Worm (Caenorhabditis elegans) whole organism, L2 larva: ENCODE results near the gene C23H3.5.

Experiments
- C34F6.9 ChIP-seq: fragments of 150-350 bp; optimal IDR thresholded peaks from 2 replicates; lab custom pipeline; 2014; ENCODE audit warnings: missing biosample characterization, missing genetic modification characterization
- F13H6.1 ChIP-seq: sonication (generic microtip); optimal IDR thresholded peaks from 2 replicates; lab custom pipeline; 2016; ENCODE audit warnings: missing genetic modification characterization, missing compliant biosample characterization
- R02D3.7 ChIP-seq: fragments of 150-350 bp; optimal IDR thresholded peaks from 2 replicates; lab custom pipeline; 2014; ENCODE audit warnings: missing biosample characterization, missing genetic modification characterization
- Y55F3AM.14 ChIP-seq: fragments of 200-800 bp; sonication (Bioruptor generic); optimal IDR thresholded peaks from 2 replicates; lab custom pipeline; 2018; ENCODE audit warnings: mild to moderate bottlenecking, missing genetic modification characterization, missing compliant biosample characterization
- ZK546.5 ChIP-seq: sonication (generic microtip); optimal IDR thresholded peaks from 2 replicates; lab custom pipeline; 2017; ENCODE audit warnings: missing biosample characterization, missing genetic modification characterization
- alr-1 ChIP-seq: fragments of 150-350 bp; optimal IDR thresholded peaks from 2 replicates; lab custom pipeline; 2014; ENCODE audit warnings: missing biosample characterization, missing genetic modification characterization
- aly-2 ChIP-seq: fragments of 150-350 bp; optimal IDR thresholded peaks from 2 replicates; lab custom pipeline; 2014; ENCODE audit warnings: missing biosample characterization, missing genetic modification characterization
- ama-1 ChIP-seq: fragments of 150-350 bp; optimal IDR thresholded peaks from 2 replicates; lab custom pipeline; 2018; ENCODE audit warnings: inconsistent platforms
- blmp-1 ChIP-seq: sonication (generic microtip); optimal IDR thresholded peaks from 2 replicates; lab custom pipeline; 2017; ENCODE audit warnings: missing genetic modification characterization, mild to moderate bottlenecking, missing compliant biosample characterization, antibody characterized with exemption, moderate library complexity; ENCODE audit not compliant: insufficient read depth
- ceh-16 ChIP-seq: fragments of 150-350 bp; optimal IDR thresholded peaks from 2 replicates; lab custom pipeline; 2014; ENCODE audit warnings: missing biosample characterization, missing genetic modification characterization
- ceh-82 ChIP-seq: fragments of 150-350 bp; optimal IDR thresholded peaks from 2 replicates; lab custom pipeline; 2014; ENCODE audit warnings: missing biosample characterization, missing genetic modification characterization
- crh-2 ChIP-seq: sonication (generic microtip); optimal IDR thresholded peaks from 2 replicates; lab custom pipeline; 2017; ENCODE audit warnings: missing biosample characterization, missing genetic modification characterization
- dmd-4 ChIP-seq: sonication (generic microtip); optimal IDR thresholded peaks from 2 replicates; lab custom pipeline; 2017; ENCODE audit warnings: missing biosample characterization, missing genetic modification characterization
- egl-27 ChIP-seq: sonication (generic microtip); optimal IDR thresholded peaks from 3 replicates; lab custom pipeline; 2017; ENCODE audit warnings: missing biosample characterization, missing genetic modification reagents, missing genetic modification characterization
- elt-1 ChIP-seq: fragments of 150-350 bp; optimal IDR thresholded peaks from 2 replicates; lab custom pipeline; 2014; ENCODE audit warnings: missing biosample characterization, missing genetic modification characterization
- elt-3 ChIP-seq: sonication (generic microtip); optimal IDR thresholded peaks from 2 replicates; lab custom pipeline; 2017; ENCODE audit warnings: missing biosample characterization, missing genetic modification characterization
- fos-1 ChIP-seq: fragments of 150-350 bp; optimal IDR thresholded peaks from 2 replicates; lab custom pipeline; 2014; ENCODE audit warnings: missing biosample characterization, missing genetic modification characterization
- gmeb-1 ChIP-seq: fragments of 150-350 bp; optimal IDR thresholded peaks from 2 replicates; lab custom pipeline; 2014; ENCODE audit warnings: missing biosample characterization, missing genetic modification characterization
- lin-11 ChIP-seq: fragments of 150-350 bp; sonication (generic microtip); optimal IDR thresholded peaks from 2 replicates; lab custom pipeline; 2014; ENCODE audit warnings: missing biosample characterization, missing genetic modification characterization, inconsistent platforms, mixed read lengths
- lin-13 ChIP-seq: fragments of 150-350 bp; optimal IDR thresholded peaks from 2 replicates; lab custom pipeline; 2014; ENCODE audit warnings: missing biosample characterization, missing genetic modification reagents, missing genetic modification characterization
- lin-39 ChIP-seq: fragments of 150-350 bp; optimal IDR thresholded peaks from 2 replicates; lab custom pipeline; 2014; ENCODE audit warnings: missing biosample characterization, missing genetic modification reagents, missing genetic modification characterization
- lsy-2 ChIP-seq, 2 experiments: fragments of 150-350 bp in 1 of 2; sonication (generic microtip) in 1 of 2; optimal IDR thresholded peaks; 2 replicates each; lab custom pipeline; 2014 to 2017; ENCODE audit warnings: missing biosample characterization in 2 of 2, missing genetic modification characterization in 2 of 2
- mab-5 ChIP-seq: fragments of 150-350 bp; optimal IDR thresholded peaks from 2 replicates; lab custom pipeline; 2014; ENCODE audit warnings: missing biosample characterization, missing genetic modification characterization
- mbf-1 ChIP-seq: sonication (generic microtip); optimal IDR thresholded peaks from 2 replicates; lab custom pipeline; 2017; ENCODE audit warnings: missing biosample characterization, missing genetic modification characterization
- mdl-1 ChIP-seq, 2 experiments: fragments of 150-350 bp in 1 of 2; sonication (generic microtip) in 1 of 2; optimal IDR thresholded peaks; 2 replicates each; lab custom pipeline; 2017; ENCODE audit warnings: missing biosample characterization in 2 of 2, missing genetic modification characterization in 2 of 2
- nhr-10 ChIP-seq: sonication (generic microtip); optimal IDR thresholded peaks from 2 replicates; lab custom pipeline; 2017; ENCODE audit warnings: missing biosample characterization, missing genetic modification characterization
- nhr-11 ChIP-seq: fragments of 150-350 bp; optimal IDR thresholded peaks from 2 replicates; lab custom pipeline; 2014; ENCODE audit warnings: missing biosample characterization, missing genetic modification characterization
- nhr-12 ChIP-seq: fragments of 150-350 bp; optimal IDR thresholded peaks from 2 replicates; lab custom pipeline; 2014; ENCODE audit warnings: missing biosample characterization, missing genetic modification characterization
- nhr-129 ChIP-seq: fragments of 150-350 bp; optimal IDR thresholded peaks from 2 replicates; lab custom pipeline; 2014; ENCODE audit warnings: missing biosample characterization, missing genetic modification characterization
- nhr-21 ChIP-seq: fragments of 150-350 bp; optimal IDR thresholded peaks from 2 replicates; lab custom pipeline; 2014; ENCODE audit warnings: missing biosample characterization, missing genetic modification characterization
- nhr-23 ChIP-seq: fragments of 150-350 bp; optimal IDR thresholded peaks from 2 replicates; lab custom pipeline; 2014; ENCODE audit warnings: missing biosample characterization, missing genetic modification reagents, missing genetic modification characterization
- nhr-25 ChIP-seq: fragments of 150-350 bp; sonication (generic microtip); optimal IDR thresholded peaks from 3 replicates; lab custom pipeline; 2014; ENCODE audit warnings: missing biosample characterization, missing genetic modification characterization
- nhr-6 ChIP-seq: fragments of 150-350 bp; optimal IDR thresholded peaks from 2 replicates; lab custom pipeline; 2014; ENCODE audit warnings: missing biosample characterization, missing genetic modification characterization
- nhr-77 ChIP-seq: fragments of 150-350 bp; optimal IDR thresholded peaks from 2 replicates; lab custom pipeline; 2014; ENCODE audit warnings: missing biosample characterization, missing genetic modification characterization
- peb-1 ChIP-seq: fragments of 150-350 bp; optimal IDR thresholded peaks from 2 replicates; lab custom pipeline; 2014; ENCODE audit warnings: missing biosample characterization, missing genetic modification characterization
- sem-4 ChIP-seq: fragments of 150-350 bp; optimal IDR thresholded peaks from 2 replicates; lab custom pipeline; 2014; ENCODE audit warnings: missing biosample characterization, missing genetic modification reagents, missing genetic modification characterization
- skn-1 ChIP-seq: sonication (generic microtip); optimal IDR thresholded peaks from 2 replicates; lab custom pipeline; 2017; ENCODE audit warnings: missing biosample characterization, missing genetic modification characterization
- sma-3 ChIP-seq: sonication (generic microtip); optimal IDR thresholded peaks from 2 replicates; lab custom pipeline; 2016; ENCODE audit warnings: missing genetic modification reagents, missing genetic modification characterization, missing compliant biosample characterization
- sma-9 ChIP-seq, 2 experiments: fragments of 150-350 bp in 1 of 2; sonication (generic microtip) in 1 of 2; optimal IDR thresholded peaks; 2 replicates each; lab custom pipeline; 2014 to 2016; ENCODE audit warnings: missing genetic modification characterization in 2 of 2, mild to moderate bottlenecking in 1 of 2, missing biosample characterization in 1 of 2, missing compliant biosample characterization in 1 of 2, missing genetic modification reagents in 1 of 2, moderate library complexity in 1 of 2
- snpc-4 ChIP-seq: fragments of 150-350 bp; optimal IDR thresholded peaks from 2 replicates; lab custom pipeline; 2014; ENCODE audit warnings: missing biosample characterization, missing genetic modification characterization
- unc-39 ChIP-seq: fragments of 150-350 bp; optimal IDR thresholded peaks from 2 replicates; lab custom pipeline; 2014; ENCODE audit warnings: missing biosample characterization, missing genetic modification characterization
- unc-55 ChIP-seq: fragments of 150-350 bp; sonication (generic microtip); optimal IDR thresholded peaks from 3 replicates; lab custom pipeline; 2014; ENCODE audit warnings: missing biosample characterization, missing genetic modification reagents, missing genetic modification characterization
- unc-62 ChIP-seq: fragments of 150-350 bp; optimal IDR thresholded peaks from 2 replicates; lab custom pipeline; 2014; ENCODE audit warnings: missing biosample characterization, missing genetic modification reagents, missing genetic modification characterization
- zag-1 ChIP-seq: fragments of 150-350 bp; optimal IDR thresholded peaks from 2 replicates; lab custom pipeline; 2014; ENCODE audit warnings: missing biosample characterization, missing genetic modification characterization
- ztf-1 ChIP-seq: fragments of 200-800 bp; sonication (Bioruptor generic); conservative IDR thresholded peaks from 2 replicates; pipeline ENCODE4 v1.3.6; 2022; ENCODE audit warnings: missing genetic modification characterization, missing compliant biosample characterization
- ztf-11 ChIP-seq: sonication (generic microtip); optimal IDR thresholded peaks from 2 replicates; lab custom pipeline; 2017; ENCODE audit warnings: missing biosample characterization, missing genetic modification characterization
- ztf-4 ChIP-seq: fragments of 150-350 bp; optimal IDR thresholded peaks from 2 replicates; lab custom pipeline; 2014; ENCODE audit warnings: missing biosample characterization, missing genetic modification characterization

Gene C23H3.5

DNA sequence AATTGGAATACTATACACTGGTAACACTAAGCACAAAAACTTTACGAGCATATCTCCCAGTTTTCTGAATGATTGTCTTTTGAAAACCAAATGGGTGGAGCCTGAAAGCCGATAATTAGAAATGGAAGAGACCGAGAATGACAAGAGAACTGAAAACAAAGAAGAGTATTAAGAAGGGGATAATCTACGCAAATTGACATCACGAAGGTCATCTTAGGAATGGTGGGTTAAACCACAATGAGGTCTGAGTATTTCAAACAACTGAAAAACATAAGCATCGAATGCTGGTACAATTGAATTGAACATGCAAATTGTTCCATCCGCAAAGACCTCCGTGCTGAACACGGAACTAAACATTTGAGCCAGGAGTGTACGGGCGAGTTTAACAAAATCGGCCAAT is 7.9 kb upstream of the C23H3.5 start, which contains the start of gene spp-24:
TSS of gene spp-24 (minus strand) at position 101 of the 400 bp plus-strand sequence.
- TF ChIP-seq Y55F3AM.14 (no peak), ZK546.5 (tag; lab: Kevin White, UChicago) (no peak), F13H6.1 (no peak), nhr-6 (tag; lab: Kevin White, UChicago) (no peak), snpc-4 (tag; lab: Kevin White, UChicago) (no peak), lin-13 (GFP tag; lab: Kevin White, UChicago) (no peak), zag-1 (tag; lab: Kevin White, UChicago) (no peak), aly-2 (tag; lab: Kevin White, UChicago) (no peak), unc-62 (GFP tag; lab: Kevin White, UChicago) (no peak), ama-1 (lab: Kevin White, UChicago) (no peak), skn-1 (no peak), ceh-16 (tag; lab: Kevin White, UChicago) (no peak), mdl-1 (tag; optimal IDR thresholded peaks at IDR 0.05; lab: Kevin White, UChicago) (no peak), mbf-1 (tag; lab: Kevin White, UChicago) (no peak), sem-4 (no peak)

DNA sequence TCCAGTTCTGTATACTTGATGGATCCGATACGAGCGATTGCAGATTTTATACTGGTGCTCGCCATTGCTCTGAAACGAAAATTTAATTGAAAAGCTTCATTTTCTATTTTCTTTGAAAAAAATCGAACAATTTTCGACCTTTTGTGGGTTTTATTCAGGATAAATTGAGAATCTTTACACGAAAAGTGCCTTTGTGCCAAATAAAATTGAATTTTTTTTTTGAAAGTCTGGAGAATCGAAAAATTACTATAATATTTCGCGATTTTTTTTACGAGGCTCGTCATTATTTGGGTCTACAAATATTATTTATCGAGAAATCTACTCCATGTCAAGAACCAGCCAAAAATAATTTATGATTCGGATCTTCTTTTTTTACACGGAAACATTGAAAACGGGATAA is 5.5 kb upstream of the C23H3.5 start, which contains the start of gene F23F1.10:
TSS of gene F23F1.10 (minus strand) at position 69 of the 400 bp plus-strand sequence.
- no peak for TF ChIP-seq dmd-4
- no peak for TF ChIP-seq lin-39 (tag; lab: Kevin White, UChicago)
- no peak for TF ChIP-seq sem-4
- TF ChIP-seq nhr-12 (tag; lab: Kevin White, UChicago), result no peak
- TF ChIP-seq gmeb-1 (tag; lab: Kevin White, UChicago), result no peak
- TF ChIP-seq nhr-25 (tag; lab: Kevin White, UChicago), result no peak
- no peak for TF ChIP-seq elt-3 (tag; lab: Kevin White, UChicago)
- TF ChIP-seq skn-1, result no peak
- TF ChIP-seq mdl-1 (tag; optimal IDR thresholded peaks at IDR 0.05; lab: Kevin White, UChicago), result no peak
- no peak for TF ChIP-seq egl-27 (tag; lab: Kevin White, UChicago)
- no peak for TF ChIP-seq blmp-1 (tag; lab: Kevin White, UChicago)

DNA sequence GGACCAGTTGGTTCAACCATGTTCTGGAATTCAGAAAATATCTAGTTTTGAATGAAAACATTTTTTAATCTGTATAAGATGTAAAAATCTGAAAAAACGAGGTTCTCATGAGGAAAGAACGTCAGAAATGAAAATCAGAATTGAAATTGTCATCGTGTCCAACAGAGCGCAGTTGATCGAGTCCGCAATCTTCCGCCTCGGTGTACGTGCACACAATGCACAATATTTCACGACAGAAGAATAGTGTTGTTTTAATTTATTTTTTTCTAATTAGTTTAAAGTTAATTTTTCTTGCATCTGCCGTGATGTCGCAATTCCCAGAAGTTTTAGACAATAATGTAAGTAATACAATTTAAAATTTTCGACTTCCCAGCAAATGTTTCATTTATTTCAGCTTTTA is 3.7 kb upstream of the C23H3.5 start, which contains the start of gene nfyc-1:
TSS of gene nfyc-1 (plus strand) at position 268 of the 400 bp plus-strand sequence.
- TF ChIP-seq ZK546.5 (tag; lab: Kevin White, UChicago) (no peak), nhr-25 (tag; lab: Kevin White, UChicago) (peak; percentile 41), gmeb-1 (tag; lab: Kevin White, UChicago) (peak; percentile 48), nhr-10 (tag; lab: Kevin White, UChicago) (no peak), ztf-4 (tag; lab: Kevin White, UChicago) (peak; percentile 24), ztf-11 (tag; lab: Kevin White, UChicago) (no peak), nhr-11 (tag; lab: Kevin White, UChicago) (no peak), unc-55 (GFP tag; lab: Kevin White, UChicago) (peak; percentile 81), alr-1 (no peak), unc-39 (tag; lab: Kevin White, UChicago) (no peak), fos-1 (tag; lab: Kevin White, UChicago) (peak; percentile 57), F13H6.1 (peak; percentile 23), aly-2 (tag; lab: Kevin White, UChicago) (no peak), lin-11 (tag; lab: Kevin White, UChicago) (peak; percentile 68), peb-1 (no peak), unc-62 (GFP tag; lab: Kevin White, UChicago) (no peak), R02D3.7 (tag; lab: Kevin White, UChicago) (no peak), C34F6.9 (tag; lab: Kevin White, UChicago) (peak; percentile 87), mab-5 (no peak), blmp-1 (tag; lab: Kevin White, UChicago) (peak; percentile 26), nhr-129 (peak; percentile 60), nhr-6 (tag; lab: Kevin White, UChicago) (no peak), mdl-1 (tag; optimal IDR thresholded peaks at IDR 0.05; lab: Kevin White, UChicago) (no peak), elt-1 (tag; lab: Kevin White, UChicago) (no peak), egl-27 (tag; lab: Kevin White, UChicago) (no peak), sma-3 (GFP tag; lab: Kevin White, UChicago) (peak; percentile 25), ztf-1 (GFP tag; lab: Robert Waterston, UW) (no peak), sma-9 (GFP tag; optimal IDR thresholded peaks at IDR 0.05; lab: Kevin White, UChicago) (peak; percentile 43), sma-9 (tag; optimal IDR thresholded peaks at IDR 0.05; lab: Kevin White, UChicago) (no peak), ceh-82 (tag; lab: Kevin White, UChicago) (no peak), ama-1 (lab: Kevin White, UChicago) (no peak), nhr-23 (tag; lab: Kevin White, UChicago) (no peak), nhr-21 (no peak), elt-3 (tag; lab: Kevin White, UChicago) (no peak), Y55F3AM.14 (no peak), ceh-16 (tag; lab: Kevin White, UChicago) (no peak), snpc-4 (tag; lab: Kevin White, UChicago) (no peak), lin-39 (tag; lab: Kevin White, UChicago) (no peak), nhr-12 (tag; lab: Kevin White, UChicago) (no peak), lsy-2 (tag; optimal IDR thresholded peaks at IDR 0.05; lab: Kevin White, UChicago) (peak in 1 of 2 experiments; percentile 82), crh-2 (peak; percentile 77), skn-1 (peak; percentile 98), lin-13 (GFP tag; lab: Kevin White, UChicago) (peak; percentile 68), dmd-4 (no peak), nhr-77 (no peak)
